Fruit fly (Drosophila melanogaster) whole organism, embryonic: ENCODE results near the gene CG2059.

ENCODE experiments used
- CG10366 ChIP-seq: fragments of 200-800 bp; sonication (Bioruptor generic); IDR thresholded peaks from 2 replicates; pipeline ENCODE4 v1.3.6; 2022; ENCODE audit warnings: missing biosample characterization, missing genetic modification characterization
- CG12236 ChIP-seq: fragments of 200-800 bp; sonication (Bioruptor generic); optimal IDR thresholded peaks from 2 replicates; lab custom pipeline; 2016; ENCODE audit warnings: missing biosample characterization, missing genetic modification characterization
- CG15514 ChIP-seq: fragments of 200-800 bp; sonication (Bioruptor generic); optimal IDR thresholded peaks from 3 replicates; lab custom pipeline; 2017; ENCODE audit warnings: missing biosample characterization, missing genetic modification characterization, mild to moderate bottlenecking, moderate library complexity, missing genetic modification reagents
- CG4404 ChIP-seq: fragments of 200-800 bp; sonication (Bioruptor generic); IDR thresholded peaks from 2 replicates; pipeline ENCODE4 v1.3.6; 2022; ENCODE audit warnings: missing biosample characterization, missing genetic modification characterization
- Hmr ChIP-seq: fragments of 200-800 bp; sonication (Bioruptor generic); optimal IDR thresholded peaks from 3 replicates; lab custom pipeline; 2017; ENCODE audit warnings: mild to moderate bottlenecking, missing biosample characterization, missing genetic modification reagents, missing genetic modification characterization
- inv ChIP-seq: fragments of 200-800 bp; sonication (Bioruptor generic); IDR thresholded peaks from 2 replicates; pipeline ENCODE4 v1.3.6; 2022; ENCODE audit warnings: missing biosample characterization, missing genetic modification characterization; ENCODE audit not compliant: partially characterized antibody
- repo ChIP-seq: fragments of 200-800 bp; sonication (Bioruptor generic); optimal IDR thresholded peaks from 2 replicates; lab custom pipeline; 2016; ENCODE audit warnings: missing biosample characterization, missing genetic modification characterization
- zen ChIP-seq: fragments of 200-800 bp; sonication (Bioruptor generic); optimal IDR thresholded peaks from 3 replicates; lab custom pipeline; 2018; ENCODE audit warnings: missing biosample characterization, mild to moderate bottlenecking, missing genetic modification characterization, moderate library complexity

dm6 chrX:7324816-7325246 is 38.7 kb downstream of the CG2059 start:
- peak; percentile 97 for TF ChIP-seq zen (tag; lab: Kevin White, UChicago)
- TF ChIP-seq CG15514 (GFP tag; lab: Kevin White, UChicago): peak; percentile 83
- peak; percentile 91 for TF ChIP-seq CG4404
- TF ChIP-seq CG12236 (GFP tag; lab: Kevin White, UChicago): peak; percentile 75
- no peak for TF ChIP-seq inv (GFP tag; lab: Robert Waterston, UW)
- TF ChIP-seq Hmr: peak; percentile 95
- TF ChIP-seq CG10366: peak; percentile 94
- TF ChIP-seq repo: peak; percentile 35
